Worm (Caenorhabditis elegans): ENCODE measurements around the gene snb-6.
A peak's percentile ranks its signal among the peaks of the same experiment; 100 is the strongest.

snb-6 gene

DNA sequence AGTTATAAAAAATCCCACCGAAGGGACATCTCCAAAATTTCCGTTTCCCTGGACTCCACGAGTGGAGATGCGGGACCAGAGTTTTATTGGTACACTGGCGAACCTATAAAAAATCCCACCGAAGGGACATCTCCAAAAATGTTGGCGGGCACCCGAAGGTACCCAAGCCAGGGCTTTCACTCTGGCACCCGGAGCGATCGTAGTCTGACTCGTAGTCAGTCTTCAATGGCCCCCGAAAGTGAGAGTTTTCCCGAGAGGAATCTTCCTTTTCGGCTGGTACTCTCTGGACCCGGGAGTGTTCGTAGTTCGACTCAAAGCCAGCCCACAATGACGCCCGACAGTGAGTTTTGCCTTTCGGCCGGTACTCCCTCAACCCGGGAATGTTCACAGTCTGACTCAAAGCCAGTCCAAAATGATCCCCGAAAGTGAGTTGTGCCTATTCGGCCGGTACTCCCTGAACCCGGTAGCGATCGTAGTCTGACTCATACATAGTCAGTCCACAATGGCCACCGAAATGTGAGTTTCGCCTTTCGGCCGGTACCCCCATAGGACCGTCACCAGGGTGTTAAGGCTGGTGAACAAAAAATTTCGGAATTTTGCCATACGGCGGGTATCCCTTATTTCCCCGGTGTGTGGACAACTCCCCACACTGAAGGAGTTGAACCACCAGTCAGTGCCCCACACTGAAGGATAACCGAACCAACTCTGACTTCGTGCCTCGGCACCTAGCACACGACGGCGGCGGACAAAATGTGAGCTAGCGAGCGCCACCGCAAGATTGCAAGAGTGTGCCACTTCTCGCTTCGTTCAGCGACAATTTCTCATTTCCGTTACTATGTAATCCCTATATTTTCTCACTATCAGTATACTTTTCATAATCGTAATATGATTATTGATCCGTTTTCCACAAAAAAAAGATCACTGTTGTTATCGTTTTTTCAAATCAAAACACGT lies 17.8 kb upstream of the snb-6 start (continued):
- TF ChIP-seq dpl-1 (GFP tag; optimal IDR thresholded peaks at IDR 0.05) = no peak
- TF ChIP-seq lin-54 (GFP tag; optimal IDR thresholded peaks at IDR 0.05) = no peak
- peak; percentile 85 for TF ChIP-seq snpc-4 (GFP tag; optimal IDR thresholded peaks at IDR 0.05)
- TF ChIP-seq snpc-4 (tag; optimal IDR thresholded peaks at IDR 0.05) = peak; percentile 68 to 96 (median 90)
- no peak for TF ChIP-seq nfyb-1 (GFP tag; IDR thresholded peaks at IDR 0.05)
- TF ChIP-seq xnd-1 (tag; optimal IDR thresholded peaks at IDR 0.05) = no peak
- TF ChIP-seq K11D2.4 (GFP tag; IDR thresholded peaks at IDR 0.05) = no peak
- no peak for TF ChIP-seq nhr-179 (tag; optimal IDR thresholded peaks at IDR 0.05)
- TF ChIP-seq C17E4.6 (GFP tag; IDR thresholded peaks at IDR 0.05) = no peak
- TF ChIP-seq egrh-3 (GFP tag; IDR thresholded peaks at IDR 0.05) = no peak
- TF ChIP-seq B0336.3 (GFP tag; IDR thresholded peaks at IDR 0.05) = peak; percentile 53; the same call in 1 of the 2 replicates
- no peak for TF ChIP-seq Y67H2A.10 (GFP tag; conservative IDR thresholded peaks at IDR 0.05)
- no peak for TF ChIP-seq ceh-100 (GFP tag; IDR thresholded peaks at IDR 0.05)
- TF ChIP-seq C06A6.2 (GFP tag; conservative IDR thresholded peaks at IDR 0.05) = no peak
- no peak for TF ChIP-seq hlh-26 (GFP tag; conservative IDR thresholded peaks at IDR 0.05)
- TF ChIP-seq attf-6 (GFP tag; IDR thresholded peaks at IDR 0.05) = peak; percentile 83
- no peak for TF ChIP-seq somi-1 (GFP tag; optimal IDR thresholded peaks at IDR 0.05)
- no peak for TF ChIP-seq mxl-1 (tag; optimal IDR thresholded peaks at IDR 0.05)
- TF ChIP-seq ztf-6 (GFP tag; IDR thresholded peaks at IDR 0.05) = no peak
- peak; percentile 50 for TF ChIP-seq pbrm-1 (GFP tag; IDR thresholded peaks at IDR 0.05)
- TF ChIP-seq F33H1.4 (GFP tag; IDR thresholded peaks at IDR 0.05) = no peak
- no peak for TF ChIP-seq lin-26 (GFP tag; IDR thresholded peaks at IDR 0.05)
- TF ChIP-seq lin-40 (tag; optimal IDR thresholded peaks at IDR 0.05) = no peak
- TF ChIP-seq F57C9.4 (tag; optimal IDR thresholded peaks at IDR 0.05) = no peak
- no peak for TF ChIP-seq ceh-58 (GFP tag; IDR thresholded peaks at IDR 0.05)
- no peak for TF ChIP-seq madf-3 (GFP tag; IDR thresholded peaks at IDR 0.05)
- TF ChIP-seq tbp1 (GFP tag; optimal IDR thresholded peaks at IDR 0.05) = peak; percentile 50
- no peak for TF ChIP-seq mel-28 (tag; optimal IDR thresholded peaks at IDR 0.05; ENCODE audit: borderline replicate concordance)
- no peak for TF ChIP-seq ets-4 (GFP tag; optimal IDR thresholded peaks at IDR 0.05)

ce11 chrII:8873842-8874241 lies 14.3 kb upstream of the snb-6 start, which contains the start of gene T07D4.2:
T07D4.2 (minus strand) TSS chrII:8873942.
- no peak for TF ChIP-seq nhr-120 (GFP tag; IDR thresholded peaks at IDR 0.05)
- TF ChIP-seq ceh-79 (tag; optimal IDR thresholded peaks at IDR 0.05) = no peak
- TF ChIP-seq rcor-1 (GFP tag; IDR thresholded peaks at IDR 0.05) = no peak
- TF ChIP-seq lir-1 (GFP tag; conservative IDR thresholded peaks at IDR 0.05) = no peak
- TF ChIP-seq nhr-179 (tag; optimal IDR thresholded peaks at IDR 0.05) = no peak
- TF ChIP-seq D2030.7 (GFP tag; IDR thresholded peaks at IDR 0.05) = no peak
- TF ChIP-seq F55B11.4 (tag; optimal IDR thresholded peaks at IDR 0.05; ENCODE audit: borderline replicate concordance, insufficient read depth) = no peak
- TF ChIP-seq egl-18 (GFP tag; IDR thresholded peaks at IDR 0.05) = no peak
- no peak for TF ChIP-seq attf-6 (GFP tag; IDR thresholded peaks at IDR 0.05)
- no peak for TF ChIP-seq ztf-25 (GFP tag; IDR thresholded peaks at IDR 0.05)
- TF ChIP-seq snpc-3.4 (tag; optimal IDR thresholded peaks at IDR 0.05) = no peak
- TF ChIP-seq unc-62 (GFP tag; optimal IDR thresholded peaks at IDR 0.05) = no peak
- TF ChIP-seq snpc-1.1 (tag; optimal IDR thresholded peaks at IDR 0.05; ENCODE audit: insufficient read depth) = no peak
- no peak for TF ChIP-seq F39B2.1 (GFP tag; IDR thresholded peaks at IDR 0.05)
- no peak for TF ChIP-seq dpff-1 (tag; optimal IDR thresholded peaks at IDR 0.05)
- no peak for TF ChIP-seq K12H6.12 (tag; optimal IDR thresholded peaks at IDR 0.05)
- TF ChIP-seq madf-3 (GFP tag; IDR thresholded peaks at IDR 0.05) = no peak
- no peak for TF ChIP-seq gei-17 (GFP tag; optimal IDR thresholded peaks at IDR 0.05)
- TF ChIP-seq tbx-9 (tag; optimal IDR thresholded peaks at IDR 0.05; ENCODE audit: borderline replicate concordance) = no peak
- no peak for TF ChIP-seq rpc-1 (optimal IDR thresholded peaks at IDR 0.05)
- no peak for TF ChIP-seq rpc-1 (tag; optimal IDR thresholded peaks at IDR 0.05)
